Fruit fly (Drosophila melanogaster): ENCODE measurements around the gene Kaz-m1.

DNA sequence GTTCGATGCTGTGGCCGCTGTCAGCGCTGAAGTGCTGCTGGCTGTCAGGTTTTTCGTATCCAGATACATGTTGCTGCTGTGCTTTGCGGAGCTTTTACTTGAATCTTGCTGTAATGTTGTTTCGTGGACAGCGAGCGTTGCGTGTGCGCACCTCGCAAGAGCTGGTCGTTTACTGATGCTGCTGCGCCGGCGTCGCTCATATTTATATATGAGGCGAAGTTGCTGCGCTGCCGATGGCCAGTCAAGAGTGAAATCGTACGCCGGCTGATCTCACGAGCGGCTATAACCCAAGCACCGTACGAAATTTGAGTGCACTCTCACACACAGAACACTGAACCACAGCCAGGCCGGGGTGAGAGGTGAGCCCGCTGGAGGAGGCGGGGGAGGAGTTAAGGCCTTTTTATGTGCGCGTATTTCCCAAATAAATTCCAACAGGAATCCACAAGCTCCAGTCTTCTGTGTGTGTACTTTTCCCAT, 2.8 kb downstream of the Kaz-m1 start:
- TF ChIP-seq lola (GFP tag; optimal IDR thresholded peaks at IDR 0.05) = no peak
- no peak for TF ChIP-seq psq (GFP tag; optimal IDR thresholded peaks at IDR 0.05)
- no peak for TF ChIP-seq foxo (GFP tag; optimal IDR thresholded peaks at IDR 0.05)
- no peak for TF ChIP-seq Dif (GFP tag; optimal IDR thresholded peaks at IDR 0.05; ENCODE audit: partially characterized antibody)
- no peak for TF ChIP-seq Hr78 (GFP tag; optimal IDR thresholded peaks at IDR 0.05)
- TF ChIP-seq GATAd (GFP tag; optimal IDR thresholded peaks at IDR 0.05) = no peak
- no peak for TF ChIP-seq fru (GFP tag; optimal IDR thresholded peaks at IDR 0.05)

All from whole organism, wandering third instar larva.